Worm (Caenorhabditis elegans): ENCODE data around the gene nrps-1.

- no peak for TF ChIP-seq him-1 (tag; optimal IDR thresholded peaks at IDR 0.05)
- no peak for TF ChIP-seq dao-5 (tag; optimal IDR thresholded peaks at IDR 0.05)
- no peak for TF ChIP-seq W03F9.2 (tag; optimal IDR thresholded peaks at IDR 0.05)
Measured at ce11 chrIII:11558251-11558650, 23.8 kb downstream of the nrps-1 start.
